Fruit fly (Drosophila melanogaster) whole organism, embryonic: ENCODE measurements around the gene CG15368.

Experiments used
- Antp ChIP-seq: fragments of 200-800 bp; sonication (Bioruptor generic); optimal IDR thresholded peaks from 3 replicates; lab custom pipeline; 2016; ENCODE audit warnings: missing biosample characterization, missing genetic modification characterization
- Bdp1 ChIP-seq: fragments of 200-800 bp; sonication (Bioruptor generic); optimal IDR thresholded peaks from 3 replicates; lab custom pipeline; 2016; ENCODE audit warnings: missing biosample characterization, missing genetic modification characterization
- CG11696 ChIP-seq: fragments of 200-800 bp; sonication (Bioruptor generic); IDR thresholded peaks from 2 replicates; pipeline ENCODE4 v1.3.6; 2022; ENCODE audit warnings: missing biosample characterization, missing genetic modification characterization
- CG17328 ChIP-seq: fragments of 200-800 bp; sonication (Bioruptor generic); IDR thresholded peaks from 2 replicates; pipeline ENCODE4 v1.3.6; 2022; ENCODE audit warnings: missing biosample characterization, missing genetic modification characterization
- CG17359 ChIP-seq: fragments of 200-800 bp; sonication (Bioruptor generic); optimal IDR thresholded peaks from 3 replicates; lab custom pipeline; 2018; ENCODE audit warnings: missing biosample characterization, mild to moderate bottlenecking, missing genetic modification characterization, moderate library complexity
- CG17361 ChIP-seq: fragments of 200-800 bp; sonication (Bioruptor generic); IDR thresholded peaks from 3 replicates; pipeline ENCODE4 v1.3.6; 2022; ENCODE audit warnings: missing biosample characterization, missing genetic modification characterization
- CG18599 ChIP-seq: fragments of 200-800 bp; sonication (Bioruptor generic); optimal IDR thresholded peaks from 3 replicates; lab custom pipeline; 2017; ENCODE audit warnings: missing biosample characterization, missing genetic modification characterization, mild to moderate bottlenecking, moderate library complexity, missing genetic modification reagents
- CG2199 ChIP-seq: fragments of 200-800 bp; sonication (Bioruptor generic); IDR thresholded peaks from 3 replicates; pipeline ENCODE4 v1.3.6; 2022; ENCODE audit warnings: missing biosample characterization, missing genetic modification characterization
- CG2678 ChIP-seq: fragments of 200-800 bp; sonication (Bioruptor generic); optimal IDR thresholded peaks from 3 replicates; lab custom pipeline; 2019; ENCODE audit warnings: missing biosample characterization, mild to moderate bottlenecking, missing genetic modification characterization, moderate library complexity
- CG30403 ChIP-seq: fragments of 200-800 bp; sonication (Bioruptor generic); optimal IDR thresholded peaks from 3 replicates; lab custom pipeline; 2016; ENCODE audit warnings: missing biosample characterization, missing genetic modification characterization
- CG32767 ChIP-seq: fragments of 200-800 bp; sonication (Bioruptor generic); IDR thresholded peaks from 2 replicates; pipeline ENCODE4 v1.3.6; 2022; ENCODE audit warnings: missing biosample characterization, missing genetic modification characterization
- CG3847 ChIP-seq: fragments of 200-800 bp; sonication (Bioruptor generic); IDR thresholded peaks from 2 replicates; pipeline ENCODE4 v1.3.6; 2022; ENCODE audit warnings: missing biosample characterization, missing genetic modification characterization
- CG4360 ChIP-seq: fragments of 200-800 bp; sonication (Bioruptor generic); IDR thresholded peaks from 2 replicates; pipeline ENCODE4 v1.3.6; 2022; ENCODE audit warnings: missing biosample characterization, missing genetic modification characterization
- CG6689 ChIP-seq: fragments of 200-800 bp; sonication (Bioruptor generic); IDR thresholded peaks from 2 replicates; pipeline ENCODE4 v1.3.6; 2022; ENCODE audit warnings: missing biosample characterization, missing genetic modification characterization
- CG7556 ChIP-seq: fragments of 200-800 bp; sonication (Bioruptor generic); optimal IDR thresholded peaks from 2 replicates; lab custom pipeline; 2017; ENCODE audit warnings: missing biosample characterization, mild to moderate bottlenecking, missing genetic modification characterization
- CG7839 ChIP-seq: fragments of 200-800 bp; sonication (Bioruptor generic); optimal IDR thresholded peaks from 3 replicates; lab custom pipeline; 2018; ENCODE audit warnings: missing biosample characterization, mild to moderate bottlenecking, missing genetic modification characterization, moderate library complexity
- CG8388 ChIP-seq: fragments of 200-800 bp; sonication (Bioruptor generic); optimal IDR thresholded peaks from 2 replicates; lab custom pipeline; 2019; ENCODE audit warnings: missing biosample characterization, mild to moderate bottlenecking, missing genetic modification characterization, moderate library complexity
- CG9437 ChIP-seq: fragments of 200-800 bp; sonication (Bioruptor generic); optimal IDR thresholded peaks from 2 replicates; lab custom pipeline; 2018; ENCODE audit warnings: missing biosample characterization, mild to moderate bottlenecking, missing genetic modification characterization
- Camta ChIP-seq: fragments of 200-800 bp; sonication (Bioruptor generic); optimal IDR thresholded peaks from 2 replicates; lab custom pipeline; 2016; ENCODE audit warnings: missing biosample characterization, missing genetic modification characterization
- E2f1 ChIP-seq: fragments of 200-800 bp; sonication (Bioruptor generic); IDR thresholded peaks from 2 replicates; pipeline ENCODE4 v1.3.6; 2022; ENCODE audit warnings: missing biosample characterization, missing genetic modification characterization
- ERR ChIP-seq: fragments of 200-800 bp; sonication (Bioruptor generic); optimal IDR thresholded peaks from 2 replicates; lab custom pipeline; 2016; ENCODE audit warnings: missing biosample characterization, missing genetic modification characterization
- Ets65A ChIP-seq: fragments of 200-800 bp; sonication (Bioruptor generic); peaks from one replicate; lab custom pipeline; 2016; ENCODE audit warnings: missing biosample characterization, missing genetic modification characterization
- Optix ChIP-seq: fragments of 200-800 bp; sonication (Bioruptor generic); IDR thresholded peaks from 3 replicates; pipeline ENCODE4 v1.3.6; 2022; ENCODE audit warnings: missing biosample characterization, missing genetic modification characterization
- Side ChIP-seq: fragments of 200-800 bp; sonication (Bioruptor generic); optimal IDR thresholded peaks from 2 replicates; lab custom pipeline; 2016; ENCODE audit warnings: missing biosample characterization, missing genetic modification characterization
- aop ChIP-seq: fragments of 200-800 bp; sonication (Bioruptor generic); IDR thresholded peaks from 2 replicates; pipeline ENCODE4 v1.3.6; 2022; ENCODE audit warnings: missing biosample characterization, missing genetic modification characterization
- az2 ChIP-seq: fragments of 200-800 bp; sonication (Bioruptor generic); optimal IDR thresholded peaks from 3 replicates; lab custom pipeline; 2016; ENCODE audit warnings: missing biosample characterization, missing genetic modification characterization
- bcd ChIP-seq: fragments of 200-800 bp; sonication (Bioruptor generic); optimal IDR thresholded peaks from 2 replicates; lab custom pipeline; 2017; ENCODE audit warnings: missing biosample characterization, mild to moderate bottlenecking, missing genetic modification characterization
- bsh ChIP-seq, 2 experiments: fragments of 200-800 bp; sonication (Bioruptor generic); optimal IDR thresholded peaks; 2 replicates each; lab custom pipeline; 2017 to 2018; ENCODE audit warnings: mild to moderate bottlenecking in 2 of 2, missing biosample characterization in 2 of 2, missing genetic modification characterization in 2 of 2, moderate library complexity in 1 of 2
- btn ChIP-seq: fragments of 200-800 bp; sonication (Bioruptor generic); optimal IDR thresholded peaks from 2 replicates; lab custom pipeline; 2016; ENCODE audit warnings: missing biosample characterization, missing genetic modification characterization
- chif ChIP-seq, 2 experiments: fragments of 200-800 bp; sonication (Bioruptor generic); optimal IDR thresholded peaks; 3 replicates each; lab custom pipeline; 2016; ENCODE audit warnings: missing biosample characterization in 2 of 2, missing genetic modification characterization in 2 of 2
- dmrt11E ChIP-seq: fragments of 200-800 bp; sonication (Bioruptor generic); optimal IDR thresholded peaks from 3 replicates; lab custom pipeline; 2018; ENCODE audit warnings: missing biosample characterization, mild to moderate bottlenecking, missing genetic modification characterization, moderate library complexity
- dmrt99B ChIP-seq: fragments of 200-800 bp; sonication (Bioruptor generic); optimal IDR thresholded peaks from 2 replicates; lab custom pipeline; 2018; ENCODE audit warnings: missing biosample characterization, mild to moderate bottlenecking, missing genetic modification characterization, moderate library complexity
- gem ChIP-seq: fragments of 200-800 bp; sonication (Bioruptor generic); optimal IDR thresholded peaks from 2 replicates; lab custom pipeline; 2019; ENCODE audit warnings: missing biosample characterization, mild to moderate bottlenecking, missing genetic modification characterization, moderate library complexity
- hkb ChIP-seq, 2 experiments: fragments of 200-800 bp in 1 of 2; fragments of >200 bp in 1 of 2; sonication (Bioruptor generic) in 1 of 2; IDR thresholded peaks in 1 of 2; optimal IDR thresholded peaks in 1 of 2; 2 replicates each; pipeline versions ENCODE4 v1.3.6 to Lab custom; 2017 to 2022; ENCODE audit warnings: missing biosample characterization in 1 of 2, missing genetic modification characterization in 1 of 2
- ind ChIP-seq: fragments of 200-800 bp; sonication (Bioruptor generic); optimal IDR thresholded peaks from 3 replicates; lab custom pipeline; 2016; ENCODE audit warnings: missing biosample characterization, missing genetic modification characterization
- lbe ChIP-seq: fragments of 200-800 bp; sonication (Bioruptor generic); optimal IDR thresholded peaks from 2 replicates; lab custom pipeline; 2016; ENCODE audit warnings: missing biosample characterization, mild to moderate bottlenecking, missing genetic modification characterization
- mam ChIP-seq: fragments of 200-800 bp; sonication (Bioruptor generic); optimal IDR thresholded peaks from 3 replicates; lab custom pipeline; 2016; ENCODE audit warnings: missing biosample characterization, missing genetic modification characterization
- nmo ChIP-seq: fragments of 200-800 bp; sonication (Bioruptor generic); optimal IDR thresholded peaks from 2 replicates; lab custom pipeline; 2018; ENCODE audit warnings: missing biosample characterization, mild to moderate bottlenecking, missing genetic modification characterization, moderate library complexity
- phol ChIP-seq: fragments of 200-800 bp; sonication (Bioruptor generic); optimal IDR thresholded peaks from 3 replicates; lab custom pipeline; 2018; ENCODE audit warnings: missing biosample characterization, mild to moderate bottlenecking, missing genetic modification characterization, moderate library complexity
- pnt ChIP-seq: fragments of 200-800 bp; sonication (Bioruptor generic); optimal IDR thresholded peaks from 3 replicates; lab custom pipeline; 2016; ENCODE audit warnings: missing biosample characterization, missing genetic modification characterization
- sisA ChIP-seq: fragments of 200-800 bp; sonication (Bioruptor generic); IDR thresholded peaks from 2 replicates; pipeline ENCODE4 v1.3.6; 2022; ENCODE audit warnings: missing biosample characterization, missing genetic modification characterization
- slbo ChIP-seq: fragments of 200-800 bp; sonication (Bioruptor generic); IDR thresholded peaks from 2 replicates; pipeline ENCODE4 v1.3.6; 2022; ENCODE audit warnings: missing biosample characterization, missing genetic modification characterization
- so ChIP-seq: fragments of 200-800 bp; sonication (Bioruptor generic); IDR thresholded peaks from 3 replicates; pipeline ENCODE4 v1.3.6; 2022; ENCODE audit warnings: missing biosample characterization, missing genetic modification characterization
- sob ChIP-seq: fragments of 200-800 bp; sonication (Bioruptor generic); IDR thresholded peaks from 2 replicates; pipeline ENCODE4 v1.3.6; 2022; ENCODE audit warnings: missing biosample characterization, missing genetic modification characterization
- stc ChIP-seq: fragments of 200-800 bp; sonication (Bioruptor generic); IDR thresholded peaks from 2 replicates; pipeline ENCODE4 v1.3.6; 2022; ENCODE audit warnings: missing biosample characterization, missing genetic modification characterization
- sug ChIP-seq: fragments of 200-800 bp; optimal IDR thresholded peaks from 2 replicates; lab custom pipeline; 2019; ENCODE audit warnings: missing biosample characterization, mild to moderate bottlenecking, missing genetic modification characterization, moderate library complexity
- tin ChIP-seq: fragments of 200-800 bp; sonication (Bioruptor generic); optimal IDR thresholded peaks from 3 replicates; lab custom pipeline; 2016; ENCODE audit warnings: missing biosample characterization, missing genetic modification characterization
- vvl ChIP-seq: fragments of 200-800 bp; sonication (Bioruptor generic); IDR thresholded peaks from 2 replicates; pipeline ENCODE4 v1.3.6; 2022; ENCODE audit warnings: missing biosample characterization, missing genetic modification characterization
- wor ChIP-seq: fragments of 200-800 bp; sonication (Bioruptor generic); IDR thresholded peaks from 2 replicates; pipeline ENCODE4 v1.3.6; 2022; ENCODE audit warnings: missing biosample characterization, missing genetic modification characterization

Gene CG15368

dm6 chrX:9251212-9251877 is 35.8 kb downstream of the CG15368 start (continued):
- TF ChIP-seq ind (peak; percentile 27), CG18599 (peak; percentile 18), hkb (optimal IDR thresholded peaks at IDR 0.05; lab: Kevin White, UChicago) (no peak), hkb (GFP tag; IDR thresholded peaks at IDR 0.05; lab: Robert Waterston, UW) (0 out of 2 replicates have a peak, but pooled peaks have one; percentile 36), vvl (0 out of 2 replicates have a peak, but pooled peaks have one; percentile 19), Ets65A (GFP tag; lab: Kevin White, UChicago) (peak; percentile 85), so (GFP tag; lab: Robert Waterston, UW) (0 out of 3 replicates have a peak, but pooled peaks have one; percentile 8), CG9437 (GFP tag; lab: Kevin White, UChicago) (peak; percentile 7), slbo (GFP tag; lab: Robert Waterston, UW) (peak; percentile 51), mam (GFP tag; lab: Kevin White, UChicago) (no peak), CG30403 (GFP tag; lab: Kevin White, UChicago) (peak; percentile 38), gem (tag; lab: Kevin White, UChicago) (peak; percentile 37), stc (GFP tag; lab: Robert Waterston, UW) (peak; percentile 43; the same call in 1 of the 2 replicates), sisA (GFP tag; lab: Robert Waterston, UW) (0 out of 2 replicates have a peak, but pooled peaks have one; percentile 26), sob (GFP tag; lab: Robert Waterston, UW) (0 out of 2 replicates have a peak, but pooled peaks have one; percentile 33), bcd (GFP tag; lab: Kevin White, UChicago) (peak; percentile 24), az2 (GFP tag; lab: Kevin White, UChicago) (peak; percentile 39), CG32767 (0 out of 2 replicates have a peak, but pooled peaks have one; percentile 28), CG3847 (GFP tag; lab: Robert Waterston, UW) (no peak), Bdp1 (no peak), CG2678 (tag; lab: Kevin White, UChicago) (peak; percentile 34), CG7556 (GFP tag; lab: Kevin White, UChicago) (peak; percentile 4), aop (GFP tag; lab: Robert Waterston, UW) (no peak), nmo (GFP tag; lab: Kevin White, UChicago) (peak; percentile 27), dmrt11E (tag; lab: Kevin White, UChicago) (peak; percentile 7), Camta (GFP tag; lab: Kevin White, UChicago) (peak; percentile 7), E2f1 (GFP tag; lab: Robert Waterston, UW) (0 out of 2 replicates have a peak, but pooled peaks have one; percentile 9), lbe (GFP tag; lab: Kevin White, UChicago) (peak; percentile 13), CG2199 (GFP tag; lab: Robert Waterston, UW) (0 out of 3 replicates have a peak, but pooled peaks have one; percentile 42), phol (tag; lab: Kevin White, UChicago) (peak; percentile 15), dmrt99B (tag; lab: Kevin White, UChicago) (peak; percentile 45), CG6689 (GFP tag; lab: Robert Waterston, UW) (peak; percentile 43; the same call in 1 of the 2 replicates), bsh (GFP tag; optimal IDR thresholded peaks at IDR 0.05; lab: Kevin White, UChicago) (peak; percentile 1 to 37), Antp (peak; percentile 13), ERR (GFP tag; lab: Kevin White, UChicago) (no peak), CG17359 (tag; lab: Kevin White, UChicago) (peak; percentile 30), pnt (peak; percentile 3), CG17361 (GFP tag; lab: Robert Waterston, UW) (peak; percentile 47; the same call in 1 of the 3 replicates), Side (GFP tag; lab: Kevin White, UChicago) (no peak), Optix (GFP tag; lab: Robert Waterston, UW) (peak; percentile 37; the same call in 1 of the 3 replicates), CG11696 (GFP tag; lab: Robert Waterston, UW) (peak; percentile 95), CG8388 (GFP tag; lab: Kevin White, UChicago) (peak; percentile 11), CG17328 (GFP tag; lab: Robert Waterston, UW) (no peak), CG4360 (peak; percentile 25; the same call in 1 of the 2 replicates), tin (GFP tag; lab: Kevin White, UChicago) (peak; percentile 22), btn (GFP tag; lab: Kevin White, UChicago) (peak; percentile 27), CG7839 (tag; lab: Kevin White, UChicago) (peak; percentile 3), chif (GFP tag; optimal IDR thresholded peaks at IDR 0.05; lab: Kevin White, UChicago) (peak in 1 of 2 experiments; percentile 4), wor (GFP tag; lab: Robert Waterston, UW) (peak; percentile 30; the same call in 1 of the 2 replicates), sug (tag; lab: Kevin White, UChicago) (peak; percentile 8)
